Fruit fly (Drosophila melanogaster) whole organism, prepupa: ENCODE results near the gene CG42658.

Experiments
- Blimp-1 ChIP-seq: fragments of 200-800 bp; sonication (Bioruptor generic); optimal IDR thresholded peaks from 3 replicates; lab custom pipeline; 2017; ENCODE audit warnings: missing biosample characterization, missing genetic modification characterization, mild to moderate bottlenecking, moderate library complexity, missing genetic modification reagents
- CG10669 ChIP-seq: fragments of 200-800 bp; sonication (Bioruptor generic); optimal IDR thresholded peaks from 3 replicates; lab custom pipeline; 2018; ENCODE audit warnings: missing biosample characterization, mild to moderate bottlenecking, missing genetic modification characterization, moderate library complexity
- CG11902 ChIP-seq: fragments of 200-800 bp; sonication (Bioruptor generic); optimal IDR thresholded peaks from 3 replicates; lab custom pipeline; 2016; ENCODE audit warnings: missing biosample characterization, missing genetic modification characterization
- CG1621 ChIP-seq: fragments of 200-800 bp; sonication (Bioruptor generic); optimal IDR thresholded peaks from 3 replicates; lab custom pipeline; 2018; ENCODE audit warnings: missing biosample characterization, mild to moderate bottlenecking, missing genetic modification characterization
- CG16779 ChIP-seq: fragments of 200-800 bp; sonication (Bioruptor generic); optimal IDR thresholded peaks from 3 replicates; lab custom pipeline; 2017; ENCODE audit warnings: missing biosample characterization, mild to moderate bottlenecking, missing genetic modification characterization
- CG3919 ChIP-seq: fragments of 200-800 bp; sonication (Bioruptor generic); optimal IDR thresholded peaks from 3 replicates; lab custom pipeline; 2016; ENCODE audit warnings: missing biosample characterization, missing genetic modification characterization
- CG6163 ChIP-seq: fragments of 200-800 bp; sonication (Bioruptor generic); IDR thresholded peaks from 3 replicates; pipeline ENCODE4 v1.3.6; 2022; ENCODE audit warnings: missing biosample characterization, missing genetic modification characterization
- CG6276 ChIP-seq: fragments of 200-800 bp; sonication (Bioruptor generic); optimal IDR thresholded peaks from 2 replicates; lab custom pipeline; 2017; ENCODE audit warnings: missing biosample characterization, mild to moderate bottlenecking, missing genetic modification characterization
- CG6792 ChIP-seq: fragments of 200-800 bp; sonication (Bioruptor generic); optimal IDR thresholded peaks from 3 replicates; lab custom pipeline; 2016; ENCODE audit warnings: missing biosample characterization, missing genetic modification characterization
- CG6808 ChIP-seq: fragments of 200-800 bp; sonication (Bioruptor generic); optimal IDR thresholded peaks from 3 replicates; lab custom pipeline; 2017; ENCODE audit warnings: missing biosample characterization, missing genetic modification characterization, mild to moderate bottlenecking, moderate library complexity, missing genetic modification reagents
- CG6854 ChIP-seq: fragments of 200-800 bp; sonication (Bioruptor generic); optimal IDR thresholded peaks from 2 replicates; lab custom pipeline; 2017; ENCODE audit warnings: missing biosample characterization, mild to moderate bottlenecking, missing genetic modification characterization
- CG8119 ChIP-seq: fragments of 200-800 bp; sonication (Bioruptor generic); IDR thresholded peaks from 3 replicates; pipeline ENCODE4 v1.3.6; 2022; ENCODE audit warnings: missing biosample characterization, missing genetic modification characterization
- CG8319 ChIP-seq: fragments of 200-800 bp; sonication (Bioruptor generic); optimal IDR thresholded peaks from 3 replicates; lab custom pipeline; 2016; ENCODE audit warnings: missing biosample characterization, missing genetic modification characterization
- Eip75B ChIP-seq: fragments of 200-800 bp; sonication (Bioruptor generic); optimal IDR thresholded peaks from 3 replicates; lab custom pipeline; 2016; ENCODE audit warnings: missing biosample characterization, missing genetic modification characterization
- Eip78C ChIP-seq: fragments of 200-800 bp; sonication (Bioruptor generic); peaks from one replicate; lab custom pipeline; 2016; ENCODE audit warnings: missing biosample characterization, missing genetic modification characterization
- Eip93F ChIP-seq: fragments of 200-800 bp; sonication (Bioruptor generic); optimal IDR thresholded peaks from 2 replicates; lab custom pipeline; 2016; ENCODE audit warnings: missing biosample characterization, mild to moderate bottlenecking, missing genetic modification characterization
- Ets21C ChIP-seq: fragments of 200-800 bp; sonication (Bioruptor generic); optimal IDR thresholded peaks from 3 replicates; lab custom pipeline; 2016; ENCODE audit warnings: missing biosample characterization, missing genetic modification characterization
- Sox102F ChIP-seq: fragments of 200-800 bp; sonication (Bioruptor generic); optimal IDR thresholded peaks from 2 replicates; lab custom pipeline; 2016; ENCODE audit warnings: missing biosample characterization, mild to moderate bottlenecking, missing genetic modification characterization
- acj6 ChIP-seq: fragments of 200-800 bp; sonication (Bioruptor generic); optimal IDR thresholded peaks from 3 replicates; lab custom pipeline; 2016; ENCODE audit warnings: missing biosample characterization, missing genetic modification characterization
- cyc ChIP-seq: fragments of 200-800 bp; sonication (Bioruptor generic); optimal IDR thresholded peaks from 3 replicates; lab custom pipeline; 2016; ENCODE audit warnings: missing biosample characterization, missing genetic modification characterization
- dac ChIP-seq: fragments of 200-800 bp; sonication (Bioruptor generic); optimal IDR thresholded peaks from 2 replicates; lab custom pipeline; 2017; ENCODE audit warnings: missing biosample characterization, mild to moderate bottlenecking, missing genetic modification characterization
- eg ChIP-seq: fragments of 200-800 bp; sonication (Bioruptor generic); IDR thresholded peaks from 3 replicates; pipeline ENCODE4 v1.3.6; 2022; ENCODE audit warnings: missing biosample characterization, missing genetic modification characterization
- esn ChIP-seq: fragments of 200-800 bp; sonication (Bioruptor generic); optimal IDR thresholded peaks from 2 replicates; lab custom pipeline; 2016; ENCODE audit warnings: missing biosample characterization, mild to moderate bottlenecking, missing genetic modification characterization, moderate library complexity
- fd85E ChIP-seq: fragments of 200-800 bp; sonication (Bioruptor generic); optimal IDR thresholded peaks from 3 replicates; lab custom pipeline; 2016; ENCODE audit warnings: missing biosample characterization, missing genetic modification characterization
- net ChIP-seq: fragments of 200-800 bp; sonication (Bioruptor generic); optimal IDR thresholded peaks from 3 replicates; lab custom pipeline; 2016; ENCODE audit warnings: missing biosample characterization, missing genetic modification characterization
- spab ChIP-seq: fragments of 200-800 bp; sonication (Bioruptor generic); optimal IDR thresholded peaks from 2 replicates; lab custom pipeline; 2017; ENCODE audit warnings: missing biosample characterization, mild to moderate bottlenecking, missing genetic modification characterization, missing genetic modification reagents
- ss ChIP-seq, 2 experiments: fragments of 200-800 bp; sonication (Bioruptor generic); optimal IDR thresholded peaks; 2 replicates in 1 of 2; 3 replicates in 1 of 2; lab custom pipeline; 2017 to 2018; ENCODE audit warnings: mild to moderate bottlenecking in 2 of 2, missing biosample characterization in 2 of 2, missing genetic modification characterization in 2 of 2, moderate library complexity in 1 of 2
- svp ChIP-seq: fragments of 200-800 bp; sonication (Bioruptor generic); peaks from one replicate; lab custom pipeline; 2016; ENCODE audit warnings: missing biosample characterization, missing genetic modification characterization
- topi ChIP-seq: fragments of 200-800 bp; sonication (Bioruptor generic); optimal IDR thresholded peaks from 3 replicates; lab custom pipeline; 2016; ENCODE audit warnings: missing biosample characterization, missing genetic modification characterization

The CG42658 gene

dm6 chr2L:2242783-2243182 is 44.9 kb downstream of the CG42658 start:
- TF ChIP-seq CG8119 (GFP tag; lab: Robert Waterston, UW) (no peak), CG11902 (GFP tag; lab: Kevin White, UChicago) (no peak), fd85E (GFP tag; lab: Kevin White, UChicago) (no peak), CG6792 (GFP tag; lab: Kevin White, UChicago) (no peak), Eip93F (GFP tag; lab: Kevin White, UChicago) (no peak), CG16779 (no peak), CG6808 (GFP tag; lab: Kevin White, UChicago) (no peak), Eip75B (GFP tag; lab: Kevin White, UChicago) (no peak), cyc (GFP tag; lab: Kevin White, UChicago) (no peak), eg (no peak), CG10669 (GFP tag; lab: Kevin White, UChicago) (no peak), topi (GFP tag; lab: Kevin White, UChicago) (no peak), CG6276 (GFP tag; lab: Kevin White, UChicago) (no peak), net (GFP tag; lab: Kevin White, UChicago) (no peak), esn (no peak), spab (GFP tag; lab: Kevin White, UChicago) (no peak), dac (GFP tag; lab: Kevin White, UChicago) (no peak)
- TF ChIP-seq, all 60 proteins: peak for 0

- TF ChIP-seq eg (0 out of 3 replicates have a peak, but pooled peaks have one; percentile 25), CG6163 (GFP tag; lab: Robert Waterston, UW) (peak; percentile 44; the same call in 1 of the 3 replicates), Eip78C (GFP tag; lab: Kevin White, UChicago) (peak; percentile 64), acj6 (GFP tag; lab: Kevin White, UChicago) (no peak), svp (GFP tag; lab: Kevin White, UChicago) (peak; percentile 93)
Measured at dm6 chr2L:2242139-2242538, 45.6 kb downstream of the CG42658 start, which contains the start of gene CG4267. CG4267 (plus strand) TSS chr2L:2242378.

DNA sequence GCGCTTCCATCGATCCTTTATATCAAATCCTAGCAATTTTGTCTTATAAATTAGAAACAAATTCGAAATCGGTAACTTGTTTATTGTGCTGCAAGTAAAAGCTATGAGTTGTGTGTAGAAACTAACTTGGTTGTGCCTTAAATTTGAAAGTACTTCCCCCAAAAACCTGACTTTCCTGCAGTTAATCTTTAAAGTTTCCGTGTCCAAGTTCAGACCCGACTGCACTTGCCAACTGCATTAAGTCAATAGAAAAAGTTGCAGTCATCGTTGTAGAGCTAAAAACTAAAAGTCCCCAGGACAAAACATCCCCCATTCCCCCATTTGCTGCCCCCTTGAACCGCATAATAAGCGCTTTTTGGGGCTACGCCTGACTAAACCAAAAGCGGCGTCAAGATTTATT is 47.2 kb downstream of the CG42658 start, which contains the start of gene Tengl1:
Gene Tengl1 (minus strand): TSS at position 101 of the 400 bp plus-strand sequence.
- TF ChIP-seq topi (GFP tag; lab: Kevin White, UChicago), result no peak
- TF ChIP-seq Ets21C (GFP tag; lab: Kevin White, UChicago), result no peak
- TF ChIP-seq dac (GFP tag; lab: Kevin White, UChicago), result no peak

DNA sequence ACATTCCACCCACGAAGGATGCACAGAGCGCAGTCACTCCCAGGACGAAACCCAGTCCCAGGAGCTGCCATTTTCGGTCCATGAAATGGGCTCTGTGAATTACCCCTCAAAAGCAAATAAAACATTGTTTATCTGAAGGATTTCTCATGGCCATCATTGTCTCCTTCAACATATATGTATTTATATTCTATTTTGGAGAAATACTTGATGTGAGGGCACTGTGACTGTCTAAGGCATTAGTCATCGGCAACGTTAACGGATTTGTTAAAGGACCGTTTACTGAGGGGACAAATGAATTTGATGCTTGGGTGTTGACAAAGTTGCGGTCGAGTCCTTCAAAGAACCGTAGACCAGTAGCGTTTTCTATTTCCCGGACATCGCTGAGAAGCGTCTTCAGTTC is 48.4 kb downstream of the CG42658 start, which contains the start of gene Tengl2:
Gene Tengl2 (minus strand): TSS at position 101 of the 400 bp plus-strand sequence.
- no peak for TF ChIP-seq CG3919 (GFP tag; lab: Kevin White, UChicago)
- TF ChIP-seq CG6276 (GFP tag; lab: Kevin White, UChicago), result no peak

dm6 chr2L:2238151-2238550 is 49.6 kb downstream of the CG42658 start, which contains the start of gene Tengl3:
Tengl3 (minus strand) TSS chr2L:2238251.
- TF ChIP-seq Sox102F (GFP tag; lab: Kevin White, UChicago) (no peak), CG6854 (GFP tag; lab: Kevin White, UChicago) (no peak), CG1621 (tag; lab: Kevin White, UChicago) (no peak), ss (GFP tag; optimal IDR thresholded peaks at IDR 0.05; lab: Kevin White, UChicago) (no peak), CG8319 (GFP tag; lab: Kevin White, UChicago) (no peak), CG6163 (GFP tag; lab: Robert Waterston, UW) (no peak), Eip93F (GFP tag; lab: Kevin White, UChicago) (no peak), CG11902 (GFP tag; lab: Kevin White, UChicago) (no peak), Blimp-1 (GFP tag; lab: Kevin White, UChicago) (no peak), CG3919 (GFP tag; lab: Kevin White, UChicago) (no peak), Eip78C (GFP tag; lab: Kevin White, UChicago) (no peak)
